Fruit fly (Drosophila melanogaster) whole organism, pupa: Measurements from ENCODE around the gene CG13028.

Source experiments
- CG8301 ChIP-seq: fragments of 200-800 bp; sonication (Bioruptor generic); optimal IDR thresholded peaks from 2 replicates; lab custom pipeline; 2018; ENCODE audit warnings: missing biosample characterization, mild to moderate bottlenecking, missing genetic modification characterization
- Ets98B ChIP-seq: fragments of 200-800 bp; sonication (Bioruptor generic); IDR thresholded peaks from 2 replicates; pipeline ENCODE4 v1.3.6; 2022; ENCODE audit warnings: missing biosample characterization, missing genetic modification characterization
- Pif1B ChIP-seq: fragments of 200-800 bp; sonication (Bioruptor generic); optimal IDR thresholded peaks from 3 replicates; lab custom pipeline; 2016; ENCODE audit warnings: missing biosample characterization, missing genetic modification characterization

DNA sequence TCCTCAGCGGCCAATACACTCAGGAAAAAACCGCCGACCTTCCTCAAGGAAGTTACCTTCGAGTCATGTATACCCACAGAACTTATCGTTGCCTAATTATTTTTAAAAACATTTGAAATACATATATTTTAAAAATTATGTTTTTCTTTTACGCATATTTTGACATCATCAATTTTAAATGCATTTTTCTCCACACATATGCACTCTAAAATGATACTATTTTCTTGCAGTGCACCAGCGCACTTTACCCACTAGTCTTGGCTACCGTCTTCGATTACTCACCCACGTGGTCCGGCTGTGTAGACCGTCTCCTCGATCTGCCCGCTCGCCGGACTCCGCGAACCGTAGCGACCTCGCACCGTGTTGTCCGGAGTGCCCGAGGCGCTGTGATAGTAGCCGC lies 18.3 kb downstream of the CG13028 start:
- TF ChIP-seq Ets98B (no peak), Pif1B (GFP tag; lab: Kevin White, UChicago) (peak; percentile 32), CG8301 (tag; lab: Kevin White, UChicago) (peak; percentile 31)
